Fruit fly (Drosophila melanogaster) whole organism, embryonic: ENCODE data around the gene Rpt6R.
A peak's percentile ranks its signal among the peaks of the same experiment; 100 is the strongest.

ENCODE experiments used
- Ada2b ChIP-seq: fragments of 200-800 bp; sonication (Bioruptor generic); IDR thresholded peaks from 2 replicates; pipeline ENCODE4 v1.3.6; 2022; ENCODE audit warnings: missing biosample characterization, missing genetic modification characterization
- Adf1 ChIP-seq: fragments of 200-800 bp; sonication (Bioruptor generic); IDR thresholded peaks from 2 replicates; pipeline ENCODE4 v1.3.6; 2022; ENCODE audit warnings: missing biosample characterization, missing genetic modification characterization
- B-H2 ChIP-seq: fragments of 200-800 bp; sonication (Bioruptor generic); optimal IDR thresholded peaks from 2 replicates; lab custom pipeline; 2018; ENCODE audit warnings: missing biosample characterization, mild to moderate bottlenecking, missing genetic modification characterization
- CG11247 ChIP-seq: fragments of 200-800 bp; sonication (Bioruptor generic); IDR thresholded peaks from 2 replicates; pipeline ENCODE4 v1.3.6; 2022; ENCODE audit warnings: missing biosample characterization, missing genetic modification characterization
- CG11723 ChIP-seq: fragments of 200-800 bp; sonication (Bioruptor generic); optimal IDR thresholded peaks from 2 replicates; lab custom pipeline; 2017; ENCODE audit warnings: missing biosample characterization, mild to moderate bottlenecking, missing genetic modification characterization
- CG12299 ChIP-seq: fragments of 200-800 bp; sonication (Bioruptor generic); optimal IDR thresholded peaks from 2 replicates; lab custom pipeline; 2018; ENCODE audit warnings: missing biosample characterization, mild to moderate bottlenecking, missing genetic modification characterization
- CG12769 ChIP-seq: fragments of 200-800 bp; sonication (Bioruptor generic); optimal IDR thresholded peaks from 2 replicates; lab custom pipeline; 2019; ENCODE audit warnings: missing biosample characterization, mild to moderate bottlenecking, missing genetic modification characterization, moderate library complexity
- CG12942 ChIP-seq: fragments of 200-800 bp; sonication (Bioruptor generic); optimal IDR thresholded peaks from 3 replicates; lab custom pipeline; 2016; ENCODE audit warnings: missing biosample characterization, missing genetic modification characterization
- CG13424 ChIP-seq: fragments of 200-800 bp; sonication (Bioruptor generic); optimal IDR thresholded peaks from 2 replicates; lab custom pipeline; 2019; ENCODE audit warnings: missing biosample characterization, mild to moderate bottlenecking, missing genetic modification characterization, moderate library complexity
- CG13775 ChIP-seq: fragments of 200-800 bp; sonication (Bioruptor generic); optimal IDR thresholded peaks from 3 replicates; lab custom pipeline; 2017; ENCODE audit warnings: missing biosample characterization, mild to moderate bottlenecking, missing genetic modification characterization
- CG14014 ChIP-seq: fragments of 200-800 bp; sonication (Bioruptor generic); IDR thresholded peaks from 2 replicates; pipeline ENCODE4 v1.3.6; 2022; ENCODE audit warnings: missing biosample characterization, missing genetic modification characterization
- CG1647 ChIP-seq: fragments of 200-800 bp; sonication (Bioruptor generic); optimal IDR thresholded peaks from 3 replicates; lab custom pipeline; 2016; ENCODE audit warnings: missing biosample characterization, missing genetic modification characterization
- CG16779 ChIP-seq: fragments of 200-800 bp; sonication (Bioruptor generic); IDR thresholded peaks from 2 replicates; pipeline ENCODE4 v1.3.6; 2022; ENCODE audit warnings: missing biosample characterization, missing genetic modification characterization
- CG17361 ChIP-seq: fragments of 200-800 bp; sonication (Bioruptor generic); IDR thresholded peaks from 3 replicates; pipeline ENCODE4 v1.3.6; 2022; ENCODE audit warnings: missing biosample characterization, missing genetic modification characterization
- CG17385 ChIP-seq: fragments of 200-800 bp; sonication (Bioruptor generic); optimal IDR thresholded peaks from 3 replicates; lab custom pipeline; 2018; ENCODE audit warnings: missing biosample characterization, mild to moderate bottlenecking, missing genetic modification characterization
- CG17912 ChIP-seq: fragments of 200-800 bp; sonication (Bioruptor generic); optimal IDR thresholded peaks from 2 replicates; lab custom pipeline; 2018; ENCODE audit warnings: missing biosample characterization, mild to moderate bottlenecking, missing genetic modification characterization
- CG1832 ChIP-seq: fragments of 200-800 bp; sonication (Bioruptor generic); optimal IDR thresholded peaks from 2 replicates; lab custom pipeline; 2017; ENCODE audit warnings: missing biosample characterization, mild to moderate bottlenecking, missing genetic modification characterization, inconsistent platforms
- CG2875 ChIP-seq: fragments of 200-800 bp; sonication (Bioruptor generic); optimal IDR thresholded peaks from 2 replicates; lab custom pipeline; 2017; ENCODE audit warnings: missing biosample characterization, mild to moderate bottlenecking, missing genetic modification characterization, missing genetic modification reagents
- CG3281 ChIP-seq: fragments of 200-800 bp; sonication (Bioruptor generic); optimal IDR thresholded peaks from 3 replicates; lab custom pipeline; 2017; ENCODE audit warnings: missing biosample characterization, mild to moderate bottlenecking, missing genetic modification characterization
- CG3838 ChIP-seq: fragments of 200-800 bp; sonication (Bioruptor generic); optimal IDR thresholded peaks from 3 replicates; lab custom pipeline; 2016; ENCODE audit warnings: missing biosample characterization, missing genetic modification characterization
- CG3847 ChIP-seq: fragments of 200-800 bp; sonication (Bioruptor generic); IDR thresholded peaks from 2 replicates; pipeline ENCODE4 v1.3.6; 2022; ENCODE audit warnings: missing biosample characterization, missing genetic modification characterization
- CG42726 ChIP-seq: fragments of 200-800 bp; sonication (Bioruptor generic); IDR thresholded peaks from 2 replicates; pipeline ENCODE4 v1.3.6; 2022; ENCODE audit warnings: missing biosample characterization, missing genetic modification characterization; ENCODE audit not compliant: partially characterized antibody
- CG4360 ChIP-seq: fragments of 200-800 bp; sonication (Bioruptor generic); IDR thresholded peaks from 2 replicates; pipeline ENCODE4 v1.3.6; 2022; ENCODE audit warnings: missing biosample characterization, missing genetic modification characterization
- CG4854 ChIP-seq: fragments of 200-800 bp; sonication (Bioruptor generic); optimal IDR thresholded peaks from 2 replicates; lab custom pipeline; 2016; ENCODE audit warnings: missing biosample characterization, missing genetic modification characterization, inconsistent platforms
- CG6175 ChIP-seq: fragments of 200-800 bp; sonication (Bioruptor generic); IDR thresholded peaks from 3 replicates; pipeline ENCODE4 v1.3.6; 2022; ENCODE audit warnings: missing biosample characterization, missing genetic modification characterization
- CG8290 ChIP-seq, 3 experiments: fragments of 200-800 bp; sonication (Bioruptor generic); optimal IDR thresholded peaks; 2 replicates each; lab custom pipeline; 2016 to 2019; ENCODE audit warnings: missing biosample characterization in 3 of 3, missing genetic modification characterization in 3 of 3, mild to moderate bottlenecking in 2 of 3, moderate library complexity in 1 of 3
- CG9215 ChIP-seq: fragments of 200-800 bp; sonication (Bioruptor generic); IDR thresholded peaks from 2 replicates; pipeline ENCODE4 v1.3.6; 2022; ENCODE audit warnings: missing biosample characterization, missing genetic modification characterization
- CTCF ChIP-seq: fragments of 200-800 bp; sonication (Bioruptor generic); optimal IDR thresholded peaks from 2 replicates; lab custom pipeline; 2017; ENCODE audit warnings: missing biosample characterization, mild to moderate bottlenecking, missing genetic modification characterization, moderate library complexity
- E2f1 ChIP-seq: fragments of 200-800 bp; sonication (Bioruptor generic); IDR thresholded peaks from 2 replicates; pipeline ENCODE4 v1.3.6; 2022; ENCODE audit warnings: missing biosample characterization, missing genetic modification characterization
- Eip74EF ChIP-seq, 2 experiments: fragments of 200-800 bp in 1 of 2; fragments of >200 bp in 1 of 2; sonication (Bioruptor generic) in 1 of 2; optimal IDR thresholded peaks; 2 replicates each; lab custom pipeline; 2017 to 2019; ENCODE audit warnings: missing biosample characterization in 2 of 2, missing genetic modification characterization in 2 of 2, mild to moderate bottlenecking in 1 of 2, moderate library complexity in 1 of 2
- Gsc ChIP-seq: fragments of 200-800 bp; sonication (Bioruptor generic); IDR thresholded peaks from 2 replicates; pipeline ENCODE4 v1.3.6; 2022; ENCODE audit warnings: missing biosample characterization, missing genetic modification characterization
- Gug ChIP-seq: fragments of 200-800 bp; sonication (Bioruptor generic); IDR thresholded peaks from 4 replicates; pipeline ENCODE4 v1.3.6; 2022; ENCODE audit warnings: missing biosample characterization, missing genetic modification characterization
- H15 ChIP-seq: fragments of 200-800 bp; sonication (Bioruptor generic); IDR thresholded peaks from 3 replicates; pipeline ENCODE4 v1.3.6; 2022; ENCODE audit warnings: missing biosample characterization, missing genetic modification characterization
- HLH3B ChIP-seq: fragments of 200-800 bp; sonication (Bioruptor generic); IDR thresholded peaks from 2 replicates; pipeline ENCODE4 v1.3.6; 2022; ENCODE audit warnings: missing biosample characterization, missing genetic modification characterization
- HmgZ ChIP-seq: fragments of 200-800 bp; sonication (Bioruptor generic); optimal IDR thresholded peaks from 2 replicates; lab custom pipeline; 2018; ENCODE audit warnings: missing biosample characterization, mild to moderate bottlenecking, missing genetic modification characterization
- Hr51 ChIP-seq, 2 experiments: fragments of 200-800 bp; sonication (Bioruptor generic); optimal IDR thresholded peaks; 2 replicates in 1 of 2; 3 replicates in 1 of 2; lab custom pipeline; 2016 to 2018; ENCODE audit warnings: missing biosample characterization in 2 of 2, missing genetic modification characterization in 2 of 2, mild to moderate bottlenecking in 1 of 2, moderate library complexity in 1 of 2
- Optix ChIP-seq: fragments of 200-800 bp; sonication (Bioruptor generic); IDR thresholded peaks from 3 replicates; pipeline ENCODE4 v1.3.6; 2022; ENCODE audit warnings: missing biosample characterization, missing genetic modification characterization
- Pdp1 ChIP-seq, 2 experiments: fragments of 200-800 bp; sonication (Bioruptor generic); optimal IDR thresholded peaks; 3 replicates each; lab custom pipeline; 2016; ENCODE audit warnings: missing biosample characterization in 2 of 2, missing genetic modification characterization in 2 of 2, mild to moderate bottlenecking in 1 of 2, moderate library complexity in 1 of 2
- Rx ChIP-seq: fragments of 200-800 bp; sonication (Bioruptor generic); IDR thresholded peaks from 2 replicates; pipeline ENCODE4 v1.3.6; 2022; ENCODE audit warnings: missing biosample characterization, missing genetic modification characterization
- amos ChIP-seq: fragments of 200-800 bp; sonication (Bioruptor generic); IDR thresholded peaks from 2 replicates; pipeline ENCODE4 v1.3.6; 2022; ENCODE audit warnings: missing biosample characterization, missing genetic modification characterization; ENCODE audit not compliant: partially characterized antibody
- ap ChIP-seq: fragments of 200-800 bp; sonication (Bioruptor generic); IDR thresholded peaks from 2 replicates; pipeline ENCODE4 v1.3.6; 2022; ENCODE audit warnings: missing biosample characterization, missing genetic modification characterization
- fd96Cb ChIP-seq: fragments of 200-800 bp; sonication (Bioruptor generic); optimal IDR thresholded peaks from 2 replicates; lab custom pipeline; 2018; ENCODE audit warnings: missing biosample characterization, mild to moderate bottlenecking, missing genetic modification characterization, moderate library complexity
- ftz-f1 ChIP-seq: fragments of 200-800 bp; sonication (Bioruptor generic); optimal IDR thresholded peaks from 2 replicates; lab custom pipeline; 2016; ENCODE audit warnings: missing biosample characterization, missing genetic modification characterization
- kay ChIP-seq: fragments of 200-800 bp; sonication (Bioruptor generic); optimal IDR thresholded peaks from 2 replicates; lab custom pipeline; 2016; ENCODE audit warnings: missing biosample characterization, missing genetic modification characterization
- lola ChIP-seq, 3 experiments: fragments of >200 bp in 2 of 3; fragments of 200-800 bp in 1 of 3; sonication (Bioruptor generic) in 1 of 3; optimal IDR thresholded peaks; 2 replicates each; lab custom pipeline; 2017 to 2019; ENCODE audit warnings: missing biosample characterization in 3 of 3, missing genetic modification characterization in 3 of 3, mild to moderate bottlenecking in 1 of 3, moderate library complexity in 1 of 3
- luna ChIP-seq: fragments of 200-800 bp; sonication (Bioruptor generic); optimal IDR thresholded peaks from 2 replicates; lab custom pipeline; 2016; ENCODE audit warnings: missing biosample characterization, missing genetic modification characterization
- pfk ChIP-seq: fragments of 200-800 bp; sonication (Bioruptor generic); optimal IDR thresholded peaks from 2 replicates; lab custom pipeline; 2018; ENCODE audit warnings: missing biosample characterization, mild to moderate bottlenecking, missing genetic modification characterization, moderate library complexity
- tx ChIP-seq: fragments of 200-800 bp; sonication (Bioruptor generic); optimal IDR thresholded peaks from 2 replicates; lab custom pipeline; 2016; ENCODE audit warnings: missing biosample characterization, missing genetic modification characterization
- unc-4 ChIP-seq: fragments of 200-800 bp; sonication (Bioruptor generic); IDR thresholded peaks from 2 replicates; pipeline ENCODE4 v1.3.6; 2022; ENCODE audit warnings: missing biosample characterization, missing genetic modification characterization; ENCODE audit not compliant: partially characterized antibody
- vvl ChIP-seq: fragments of 200-800 bp; sonication (Bioruptor generic); IDR thresholded peaks from 2 replicates; pipeline ENCODE4 v1.3.6; 2022; ENCODE audit warnings: missing biosample characterization, missing genetic modification characterization
- zen2 ChIP-seq: fragments of 200-800 bp; sonication (Bioruptor generic); IDR thresholded peaks from 3 replicates; pipeline ENCODE4 v1.3.6; 2022; ENCODE audit warnings: missing biosample characterization, missing genetic modification characterization; ENCODE audit not compliant: partially characterized antibody

Rpt6R gene

dm6 chr3R:30536432-30536831 lies 47.1 kb downstream of the Rpt6R start (continued):
- TF ChIP-seq CG13775 (GFP tag; lab: Kevin White, UChicago) (no peak), CG8290 (GFP tag; optimal IDR thresholded peaks at IDR 0.05; lab: Kevin White, UChicago) (no peak), CG8290 (tag; optimal IDR thresholded peaks at IDR 0.05; lab: Kevin White, UChicago) (no peak), CG11723 (no peak), CG1832 (GFP tag; lab: Kevin White, UChicago) (no peak), ap (GFP tag; lab: Robert Waterston, UW) (no peak), vvl (GFP tag; lab: Robert Waterston, UW) (no peak; the same call in 1 of the 2 replicates), CG11247 (GFP tag; lab: Robert Waterston, UW) (no peak), CG17912 (GFP tag; lab: Kevin White, UChicago) (no peak), CG4854 (no peak), amos (GFP tag; lab: Robert Waterston, UW) (no peak), pfk (GFP tag; lab: Kevin White, UChicago) (no peak), CTCF (GFP tag; lab: Kevin White, UChicago) (no peak), CG12769 (tag; lab: Kevin White, UChicago) (no peak), tx (GFP tag; lab: Kevin White, UChicago) (no peak), unc-4 (GFP tag; lab: Robert Waterston, UW) (no peak), E2f1 (GFP tag; lab: Robert Waterston, UW) (no peak), kay (GFP tag; lab: Kevin White, UChicago) (no peak), HmgZ (tag; lab: Kevin White, UChicago) (no peak), CG3838 (GFP tag; lab: Kevin White, UChicago) (no peak), CG14014 (no peak), CG42726 (GFP tag; lab: Robert Waterston, UW) (no peak), Hr51 (GFP tag; optimal IDR thresholded peaks at IDR 0.05; lab: Kevin White, UChicago) (peak in 1 of 2 experiments; percentile 35), CG12299 (tag; lab: Kevin White, UChicago) (no peak), CG16779 (GFP tag; lab: Robert Waterston, UW) (no peak), lola (GFP tag; optimal IDR thresholded peaks at IDR 0.05; lab: Kevin White, UChicago) (no peak), CG17361 (GFP tag; lab: Robert Waterston, UW) (0 out of 3 replicates have a peak, but pooled peaks have one; percentile 26), CG12942 (no peak), CG3281 (GFP tag; lab: Kevin White, UChicago) (no peak), ftz-f1 (no peak), Gsc (no peak), Ada2b (GFP tag; lab: Robert Waterston, UW) (no peak), luna (no peak), Optix (GFP tag; lab: Robert Waterston, UW) (no peak), CG2875 (GFP tag; lab: Kevin White, UChicago) (no peak), HLH3B (GFP tag; lab: Robert Waterston, UW) (no peak), zen2 (no peak), CG13424 (tag; lab: Kevin White, UChicago) (peak; percentile 22), B-H2 (GFP tag; lab: Kevin White, UChicago) (no peak), Eip74EF (GFP tag; optimal IDR thresholded peaks at IDR 0.05; lab: Kevin White, UChicago) (no peak), CG1647 (GFP tag; lab: Kevin White, UChicago) (no peak), Pdp1 (GFP tag; optimal IDR thresholded peaks at IDR 0.05; lab: Kevin White, UChicago) (peak in 1 of 2 experiments; percentile 1), Adf1 (GFP tag; lab: Robert Waterston, UW) (no peak), CG9215 (GFP tag; lab: Robert Waterston, UW) (no peak), CG17385 (GFP tag; lab: Kevin White, UChicago) (peak; percentile 8), Gug (GFP tag; lab: Robert Waterston, UW) (0 out of 4 replicates have a peak, but pooled peaks have one; percentile 11), CG4360 (GFP tag; lab: Robert Waterston, UW) (no peak), CG6175 (GFP tag; lab: Robert Waterston, UW) (no peak), H15 (GFP tag; lab: Robert Waterston, UW) (no peak), CG3847 (no peak), Rx (GFP tag; lab: Robert Waterston, UW) (no peak), fd96Cb (tag; lab: Kevin White, UChicago) (no peak)
